Fruit fly (Drosophila melanogaster): ENCODE data around the gene Mpv17.

The Mpv17 gene

dm6 chr4:1062957-1063812, 34.0 kb upstream of the Mpv17 start (continued):
- TF ChIP-seq Neu2 (GFP tag; optimal IDR thresholded peaks at IDR 0.05; ENCODE audit: borderline replicate concordance) (peak; percentile 27), ranshi (GFP tag; IDR thresholded peaks at IDR 0.05) (no peak), GATAe (GFP tag; conservative IDR thresholded peaks at IDR 0.05) (no peak), Tbp (GFP tag; optimal IDR thresholded peaks at IDR 0.05) (no peak), ATbp (GFP tag; optimal IDR thresholded peaks at IDR 0.05) (no peak), Eip74EF (GFP tag; optimal IDR thresholded peaks at IDR 0.05) (peak in 1 of 2 experiments; percentile 58), CG6272 (GFP tag; IDR thresholded peaks at IDR 0.05) (no peak), pho (GFP tag; optimal IDR thresholded peaks at IDR 0.05) (no peak), nmo (GFP tag; optimal IDR thresholded peaks at IDR 0.05) (no peak), Rfx (GFP tag; IDR thresholded peaks at IDR 0.05) (no peak), nerfin-2 (GFP tag; IDR thresholded peaks at IDR 0.05; ENCODE audit: partially characterized antibody) (no peak), CG11723 (GFP tag; optimal IDR thresholded peaks at IDR 0.05) (peak; percentile 67), CG17385 (GFP tag; optimal IDR thresholded peaks at IDR 0.05) (peak; percentile 7), Hmr (GFP tag; optimal IDR thresholded peaks at IDR 0.05) (no peak), CG2202 (tag; optimal IDR thresholded peaks at IDR 0.05) (no peak), fd64A (GFP tag; optimal IDR thresholded peaks at IDR 0.05) (no peak)

dm6 chr4:1061095-1061432, 31.9 kb upstream of the Mpv17 start:
- TF ChIP-seq CG8290 (GFP tag; optimal IDR thresholded peaks at IDR 0.05), result no peak
- peak in 1 of 2 experiments; percentile 42 for TF ChIP-seq CG8290 (tag; optimal IDR thresholded peaks at IDR 0.05)
- TF ChIP-seq Sry-β (GFP tag; optimal IDR thresholded peaks at IDR 0.05), result no peak
- TF ChIP-seq CG1792 (GFP tag; optimal IDR thresholded peaks at IDR 0.05), result no peak
- peak; percentile 18; the same call in 1 of the 3 replicates for TF ChIP-seq CG17361 (GFP tag; IDR thresholded peaks at IDR 0.05)
- peak; percentile 75 for TF ChIP-seq CG11723 (GFP tag; optimal IDR thresholded peaks at IDR 0.05)
- TF ChIP-seq Lhr (GFP tag; optimal IDR thresholded peaks at IDR 0.05), result peak; percentile 30
- TF ChIP-seq croc (GFP tag; conservative IDR thresholded peaks at IDR 0.05), result no peak
- TF ChIP-seq nmo (GFP tag; optimal IDR thresholded peaks at IDR 0.05), result peak; percentile 21
- TF ChIP-seq Ssrp (tag; optimal IDR thresholded peaks at IDR 0.05), result no peak
- no peak for TF ChIP-seq CG7745 (tag; optimal IDR thresholded peaks at IDR 0.05)
- peak; percentile 22 for TF ChIP-seq Xbp1 (GFP tag; optimal IDR thresholded peaks at IDR 0.05)
- peak; percentile 40 for TF ChIP-seq BEAF-32 (GFP tag; optimal IDR thresholded peaks at IDR 0.05)

dm6 chr4:1060373-1061094, 31.4 kb upstream of the Mpv17 start, which contains the start of gene apolpp:
Gene apolpp (plus strand): TSS chr4:1060969.
- TF ChIP-seq CG13296 (GFP tag; optimal IDR thresholded peaks at IDR 0.05), result no peak
- no peak for TF ChIP-seq CG1529 (GFP tag; optimal IDR thresholded peaks at IDR 0.05)
- peak; percentile 20 for TF ChIP-seq twi (tag; optimal IDR thresholded peaks at IDR 0.05)
- TF ChIP-seq ken (GFP tag; IDR thresholded peaks at IDR 0.05), result no peak
- no peak for TF ChIP-seq fru (optimal IDR thresholded peaks at IDR 0.05)
- no peak for TF ChIP-seq maf-S (GFP tag; optimal IDR thresholded peaks at IDR 0.05)
- peak in 1 of 2 experiments; percentile 2 for TF ChIP-seq eve (GFP tag; optimal IDR thresholded peaks at IDR 0.05)
- TF ChIP-seq bowl (GFP tag; IDR thresholded peaks at IDR 0.05), result no peak
- no peak for TF ChIP-seq sima (GFP tag; optimal IDR thresholded peaks at IDR 0.05)
- TF ChIP-seq CG17186 (GFP tag; optimal IDR thresholded peaks at IDR 0.05), result peak; percentile 11
- TF ChIP-seq CG12391 (tag; optimal IDR thresholded peaks at IDR 0.05), result peak; percentile 55
- peak; percentile 2 for TF ChIP-seq Sry-β (GFP tag; optimal IDR thresholded peaks at IDR 0.05)
- peak; percentile 46 for TF ChIP-seq trem (tag; optimal IDR thresholded peaks at IDR 0.05)
- peak; percentile 25 for TF ChIP-seq Hsf (GFP tag; optimal IDR thresholded peaks at IDR 0.05)
- TF ChIP-seq CG18011 (GFP tag; optimal IDR thresholded peaks at IDR 0.05), result no peak
- TF ChIP-seq pnt (GFP tag; optimal IDR thresholded peaks at IDR 0.05), result no peak
- no peak for TF ChIP-seq ab (GFP tag; optimal IDR thresholded peaks at IDR 0.05)
- TF ChIP-seq her (GFP tag; optimal IDR thresholded peaks at IDR 0.05), result no peak
- TF ChIP-seq CG14014 (GFP tag; IDR thresholded peaks at IDR 0.05), result no peak
- no peak for TF ChIP-seq ac (GFP tag; optimal IDR thresholded peaks at IDR 0.05)
- no peak for TF ChIP-seq disco-r (GFP tag; optimal IDR thresholded peaks at IDR 0.05)
